Fruit fly (Drosophila melanogaster) whole organism, embryonic: Measurements from ENCODE around the gene CG6296.

Source experiments
- Abd-B ChIP-seq: fragments of 200-800 bp; sonication (Bioruptor generic); optimal IDR thresholded peaks from 2 replicates; lab custom pipeline; 2018; ENCODE audit warnings: missing biosample characterization, mild to moderate bottlenecking, missing genetic modification characterization, moderate library complexity
- Atf3 ChIP-seq: fragments of 200-800 bp; sonication (Bioruptor generic); optimal IDR thresholded peaks from 3 replicates; lab custom pipeline; 2016; ENCODE audit warnings: missing biosample characterization, missing genetic modification characterization
- B-H1 ChIP-seq: fragments of 200-800 bp; sonication (Bioruptor generic); IDR thresholded peaks from 3 replicates; pipeline ENCODE4 v1.3.6; 2022; ENCODE audit warnings: missing biosample characterization, missing genetic modification characterization
- B-H2 ChIP-seq: fragments of 200-800 bp; sonication (Bioruptor generic); optimal IDR thresholded peaks from 2 replicates; lab custom pipeline; 2018; ENCODE audit warnings: missing biosample characterization, mild to moderate bottlenecking, missing genetic modification characterization
- C15 ChIP-seq: fragments of 200-800 bp; sonication (Bioruptor generic); IDR thresholded peaks from 3 replicates; pipeline ENCODE4 v1.3.6; 2022; ENCODE audit warnings: missing biosample characterization, missing genetic modification characterization
- CG12236 ChIP-seq: fragments of 200-800 bp; sonication (Bioruptor generic); optimal IDR thresholded peaks from 2 replicates; lab custom pipeline; 2016; ENCODE audit warnings: missing biosample characterization, missing genetic modification characterization
- CG1233 ChIP-seq: fragments of 200-800 bp; sonication (Bioruptor generic); optimal IDR thresholded peaks from 4 replicates; lab custom pipeline; 2018; ENCODE audit warnings: missing biosample characterization, mild to moderate bottlenecking, missing genetic modification characterization
- CG12659 ChIP-seq: fragments of 200-800 bp; sonication (Bioruptor generic); optimal IDR thresholded peaks from 3 replicates; lab custom pipeline; 2017; ENCODE audit warnings: mild to moderate bottlenecking, missing biosample characterization, missing genetic modification reagents, missing genetic modification characterization
- CG14014 ChIP-seq: fragments of 200-800 bp; sonication (Bioruptor generic); IDR thresholded peaks from 2 replicates; pipeline ENCODE4 v1.3.6; 2022; ENCODE audit warnings: missing biosample characterization, missing genetic modification characterization
- CG14860 ChIP-seq: fragments of 200-800 bp; sonication (Bioruptor generic); IDR thresholded peaks from 3 replicates; pipeline ENCODE4 v1.3.6; 2022; ENCODE audit warnings: missing biosample characterization, missing genetic modification characterization; ENCODE audit not compliant: partially characterized antibody
- CG17186 ChIP-seq: fragments of 200-800 bp; sonication (Bioruptor generic); optimal IDR thresholded peaks from 3 replicates; lab custom pipeline; 2017; ENCODE audit warnings: missing biosample characterization, missing genetic modification reagents, missing genetic modification characterization
- CG17328 ChIP-seq: fragments of 200-800 bp; sonication (Bioruptor generic); IDR thresholded peaks from 2 replicates; pipeline ENCODE4 v1.3.6; 2022; ENCODE audit warnings: missing biosample characterization, missing genetic modification characterization
- CG17829 ChIP-seq: fragments of 200-800 bp; optimal IDR thresholded peaks from 2 replicates; lab custom pipeline; 2019; ENCODE audit warnings: missing biosample characterization, mild to moderate bottlenecking, missing genetic modification characterization, moderate library complexity
- CG2199 ChIP-seq: fragments of 200-800 bp; sonication (Bioruptor generic); IDR thresholded peaks from 3 replicates; pipeline ENCODE4 v1.3.6; 2022; ENCODE audit warnings: missing biosample characterization, missing genetic modification characterization
- CG2889 ChIP-seq: fragments of 200-800 bp; sonication (Bioruptor generic); IDR thresholded peaks from 3 replicates; pipeline ENCODE4 v1.3.6; 2022; ENCODE audit warnings: missing biosample characterization, missing genetic modification characterization
- CG4360 ChIP-seq: fragments of 200-800 bp; sonication (Bioruptor generic); IDR thresholded peaks from 2 replicates; pipeline ENCODE4 v1.3.6; 2022; ENCODE audit warnings: missing biosample characterization, missing genetic modification characterization
- CG4820 ChIP-seq: fragments of 200-800 bp; sonication (Bioruptor generic); optimal IDR thresholded peaks from 3 replicates; lab custom pipeline; 2016; ENCODE audit warnings: missing biosample characterization, missing genetic modification characterization
- CG5245 ChIP-seq: fragments of 200-800 bp; sonication (Bioruptor generic); optimal IDR thresholded peaks from 3 replicates; lab custom pipeline; 2016; ENCODE audit warnings: missing biosample characterization, missing genetic modification characterization
- CG5953 ChIP-seq: fragments of 200-800 bp; sonication (Bioruptor generic); IDR thresholded peaks from 2 replicates; pipeline ENCODE4 v1.3.6; 2022; ENCODE audit warnings: missing biosample characterization, missing genetic modification characterization
- CG8765 ChIP-seq: fragments of 200-800 bp; sonication (Bioruptor generic); IDR thresholded peaks from 2 replicates; pipeline ENCODE4 v1.3.6; 2022; ENCODE audit warnings: missing biosample characterization, missing genetic modification characterization
- CG9817 ChIP-seq: fragments of 200-800 bp; sonication (Bioruptor generic); optimal IDR thresholded peaks from 2 replicates; lab custom pipeline; 2018; ENCODE audit warnings: missing biosample characterization, mild to moderate bottlenecking, missing genetic modification characterization, moderate library complexity
- CHES-1-like ChIP-seq: fragments of 200-800 bp; sonication (Bioruptor generic); optimal IDR thresholded peaks from 2 replicates; lab custom pipeline; 2016; ENCODE audit warnings: missing biosample characterization, missing genetic modification characterization
- Dek ChIP-seq: fragments of 200-800 bp; sonication (Bioruptor generic); optimal IDR thresholded peaks from 3 replicates; lab custom pipeline; 2019; ENCODE audit warnings: missing biosample characterization, mild to moderate bottlenecking, missing genetic modification characterization, moderate library complexity
- Dref ChIP-seq: fragments of 200-800 bp; sonication (Bioruptor generic); IDR thresholded peaks from 2 replicates; pipeline ENCODE4 v1.3.6; 2022; ENCODE audit warnings: missing biosample characterization, missing genetic modification characterization
- Ets97D ChIP-seq: fragments of 200-800 bp; sonication (Bioruptor generic); optimal IDR thresholded peaks from 3 replicates; lab custom pipeline; 2016; ENCODE audit warnings: missing biosample characterization, missing genetic modification characterization
- Fer1 ChIP-seq: fragments of 200-800 bp; sonication (Bioruptor generic); optimal IDR thresholded peaks from 2 replicates; lab custom pipeline; 2017; ENCODE audit warnings: missing biosample characterization, mild to moderate bottlenecking, missing genetic modification characterization
- H2.0 ChIP-seq: fragments of 200-800 bp; sonication (Bioruptor generic); IDR thresholded peaks from 2 replicates; pipeline ENCODE4 v1.3.6; 2022; ENCODE audit warnings: missing biosample characterization, missing genetic modification characterization
- Hr51 ChIP-seq, 2 experiments: fragments of 200-800 bp; sonication (Bioruptor generic); optimal IDR thresholded peaks; 2 replicates in 1 of 2; 3 replicates in 1 of 2; lab custom pipeline; 2016 to 2018; ENCODE audit warnings: missing biosample characterization in 2 of 2, missing genetic modification characterization in 2 of 2, mild to moderate bottlenecking in 1 of 2, moderate library complexity in 1 of 2
- Hsf ChIP-seq: fragments of 200-800 bp; sonication (Bioruptor generic); optimal IDR thresholded peaks from 3 replicates; lab custom pipeline; 2016; ENCODE audit warnings: missing biosample characterization, missing genetic modification characterization
- NC2β ChIP-seq: fragments of 200-800 bp; sonication (Bioruptor generic); optimal IDR thresholded peaks from 2 replicates; lab custom pipeline; 2016; ENCODE audit warnings: missing biosample characterization, missing genetic modification characterization
- Nf-YB ChIP-seq: fragments of 200-800 bp; sonication (Bioruptor generic); optimal IDR thresholded peaks from 3 replicates; lab custom pipeline; 2019; ENCODE audit warnings: missing biosample characterization, mild to moderate bottlenecking, missing genetic modification characterization, moderate library complexity
- Opbp ChIP-seq: fragments of 200-800 bp; sonication (Bioruptor generic); IDR thresholded peaks from 3 replicates; pipeline ENCODE4 v1.3.6; 2022; ENCODE audit warnings: missing biosample characterization, missing genetic modification characterization; ENCODE audit not compliant: partially characterized antibody
- Rx ChIP-seq: fragments of 200-800 bp; sonication (Bioruptor generic); IDR thresholded peaks from 2 replicates; pipeline ENCODE4 v1.3.6; 2022; ENCODE audit warnings: missing biosample characterization, missing genetic modification characterization
- ac ChIP-seq: fragments of 200-800 bp; sonication (Bioruptor generic); optimal IDR thresholded peaks from 3 replicates; lab custom pipeline; 2017; ENCODE audit warnings: missing biosample characterization, mild to moderate bottlenecking, missing genetic modification characterization
- bcd ChIP-seq: fragments of 200-800 bp; sonication (Bioruptor generic); optimal IDR thresholded peaks from 2 replicates; lab custom pipeline; 2017; ENCODE audit warnings: missing biosample characterization, mild to moderate bottlenecking, missing genetic modification characterization
- br ChIP-seq: fragments of >200 bp; optimal IDR thresholded peaks from 2 replicates; lab custom pipeline; 2017
- chif ChIP-seq, 2 experiments: fragments of 200-800 bp; sonication (Bioruptor generic); optimal IDR thresholded peaks; 3 replicates each; lab custom pipeline; 2016; ENCODE audit warnings: missing biosample characterization in 2 of 2, missing genetic modification characterization in 2 of 2
- croc ChIP-seq: fragments of 200-800 bp; sonication (Bioruptor generic); conservative IDR thresholded peaks from 3 replicates; pipeline ENCODE4 v1.3.6; 2022; ENCODE audit warnings: missing biosample characterization, missing genetic modification characterization
- dmrt99B ChIP-seq: fragments of 200-800 bp; sonication (Bioruptor generic); optimal IDR thresholded peaks from 2 replicates; lab custom pipeline; 2018; ENCODE audit warnings: missing biosample characterization, mild to moderate bottlenecking, missing genetic modification characterization, moderate library complexity
- ind ChIP-seq: fragments of 200-800 bp; sonication (Bioruptor generic); optimal IDR thresholded peaks from 3 replicates; lab custom pipeline; 2016; ENCODE audit warnings: missing biosample characterization, missing genetic modification characterization
- jing ChIP-seq: fragments of 200-800 bp; sonication (Bioruptor generic); optimal IDR thresholded peaks from 2 replicates; lab custom pipeline; 2018; ENCODE audit warnings: missing biosample characterization, mild to moderate bottlenecking, missing genetic modification characterization
- nom ChIP-seq: fragments of 200-800 bp; sonication (Bioruptor generic); optimal IDR thresholded peaks from 2 replicates; lab custom pipeline; 2017; ENCODE audit warnings: missing biosample characterization, missing genetic modification characterization, mild to moderate bottlenecking, moderate library complexity, missing genetic modification reagents
- pzg ChIP-seq: fragments of 200-800 bp; sonication (Bioruptor generic); optimal IDR thresholded peaks from 3 replicates; lab custom pipeline; 2018; ENCODE audit warnings: missing biosample characterization, mild to moderate bottlenecking, missing genetic modification characterization, moderate library complexity
- sens-2 ChIP-seq: fragments of 200-800 bp; sonication (Bioruptor generic); IDR thresholded peaks from 2 replicates; pipeline ENCODE4 v1.3.6; 2022; ENCODE audit warnings: missing biosample characterization, missing genetic modification characterization
- sima ChIP-seq: fragments of 200-800 bp; sonication (Bioruptor generic); optimal IDR thresholded peaks from 2 replicates; lab custom pipeline; 2016; ENCODE audit warnings: missing biosample characterization, missing genetic modification characterization
- slou ChIP-seq: fragments of 200-800 bp; sonication (Bioruptor generic); optimal IDR thresholded peaks from 3 replicates; lab custom pipeline; 2016; ENCODE audit warnings: missing biosample characterization, missing genetic modification characterization
- stwl ChIP-seq: fragments of 200-800 bp; sonication (Bioruptor generic); optimal IDR thresholded peaks from 3 replicates; lab custom pipeline; 2018; ENCODE audit warnings: missing biosample characterization, mild to moderate bottlenecking, missing genetic modification characterization, moderate library complexity
- trem ChIP-seq: fragments of 200-800 bp; optimal IDR thresholded peaks from 3 replicates; lab custom pipeline; 2019; ENCODE audit warnings: missing biosample characterization, mild to moderate bottlenecking, missing genetic modification characterization, moderate library complexity
- unc-4 ChIP-seq: fragments of 200-800 bp; sonication (Bioruptor generic); IDR thresholded peaks from 2 replicates; pipeline ENCODE4 v1.3.6; 2022; ENCODE audit warnings: missing biosample characterization, missing genetic modification characterization; ENCODE audit not compliant: partially characterized antibody
- wor ChIP-seq: fragments of 200-800 bp; sonication (Bioruptor generic); IDR thresholded peaks from 2 replicates; pipeline ENCODE4 v1.3.6; 2022; ENCODE audit warnings: missing biosample characterization, missing genetic modification characterization
- yki ChIP-seq: fragments of >200 bp; optimal IDR thresholded peaks from 3 replicates; lab custom pipeline; 2018

CG6296 gene

dm6 chr3R:26968823-26969638 is 36.2 kb downstream of the CG6296 start (continued):
- no peak for TF ChIP-seq slou (GFP tag; lab: Kevin White, UChicago)
- TF ChIP-seq Hr51 (GFP tag; optimal IDR thresholded peaks at IDR 0.05; lab: Kevin White, UChicago), result peak in 1 of 2 experiments; percentile 61
- no peak for TF ChIP-seq CG17186 (GFP tag; lab: Kevin White, UChicago)
- no peak for TF ChIP-seq br
- TF ChIP-seq B-H1 (GFP tag; lab: Robert Waterston, UW), result no peak
- peak; percentile 41 for TF ChIP-seq dmrt99B
- TF ChIP-seq CG5245, result no peak
- TF ChIP-seq pzg (GFP tag; lab: Kevin White, UChicago), result no peak
- TF ChIP-seq trem (tag; lab: Kevin White, UChicago), result peak; percentile 2
- no peak for TF ChIP-seq ind (GFP tag; lab: Kevin White, UChicago)
- no peak for TF ChIP-seq CG2199 (GFP tag; lab: Robert Waterston, UW)
- TF ChIP-seq CG17328 (GFP tag; lab: Robert Waterston, UW), result 0 out of 2 replicates have a peak, but pooled peaks have one; percentile 26
- no peak for TF ChIP-seq CG9817 (tag; lab: Kevin White, UChicago)
- no peak for TF ChIP-seq CG4820 (GFP tag; lab: Kevin White, UChicago)
- no peak for TF ChIP-seq NC2β (GFP tag; lab: Kevin White, UChicago)
- TF ChIP-seq unc-4 (GFP tag; lab: Robert Waterston, UW), result no peak
- no peak for TF ChIP-seq ac (GFP tag; lab: Kevin White, UChicago)
- no peak for TF ChIP-seq croc (GFP tag; lab: Robert Waterston, UW)
- TF ChIP-seq Nf-YB (GFP tag; lab: Kevin White, UChicago), result peak; percentile 43
- peak; percentile 7 for TF ChIP-seq CG12659 (GFP tag; lab: Kevin White, UChicago)
- TF ChIP-seq yki (lab: Kevin White, UChicago), result no peak
- no peak for TF ChIP-seq Dref
- TF ChIP-seq stwl (tag; lab: Kevin White, UChicago), result no peak
- no peak for TF ChIP-seq Opbp (GFP tag; lab: Robert Waterston, UW)
- TF ChIP-seq Ets97D (GFP tag; lab: Kevin White, UChicago), result no peak
- no peak for TF ChIP-seq bcd (GFP tag; lab: Kevin White, UChicago)
- TF ChIP-seq Atf3 (GFP tag; lab: Kevin White, UChicago), result no peak
- no peak for TF ChIP-seq CG4360 (GFP tag; lab: Robert Waterston, UW)
- no peak for TF ChIP-seq nom
- TF ChIP-seq CG12236 (GFP tag; lab: Kevin White, UChicago), result no peak
- 0 out of 2 replicates have a peak, but pooled peaks have one; percentile 19 for TF ChIP-seq CG14014 (GFP tag; lab: Robert Waterston, UW)
- no peak for TF ChIP-seq B-H2 (GFP tag; lab: Kevin White, UChicago)
- TF ChIP-seq sima (GFP tag; lab: Kevin White, UChicago), result no peak
- TF ChIP-seq Abd-B (GFP tag; lab: Kevin White, UChicago), result no peak
- no peak for TF ChIP-seq CG2889 (GFP tag; lab: Robert Waterston, UW)
- TF ChIP-seq Rx, result no peak
- TF ChIP-seq CG1233 (GFP tag; lab: Kevin White, UChicago), result no peak
- no peak for TF ChIP-seq Fer1 (GFP tag; lab: Kevin White, UChicago)
- TF ChIP-seq CG8765 (GFP tag; lab: Robert Waterston, UW), result no peak
- TF ChIP-seq Dek (tag; lab: Kevin White, UChicago), result no peak
- TF ChIP-seq chif (GFP tag; optimal IDR thresholded peaks at IDR 0.05; lab: Kevin White, UChicago), result no peak
- TF ChIP-seq sens-2 (GFP tag; lab: Robert Waterston, UW), result no peak
- TF ChIP-seq C15 (GFP tag; lab: Robert Waterston, UW), result no peak
- no peak for TF ChIP-seq Hsf (GFP tag; lab: Kevin White, UChicago)
- no peak for TF ChIP-seq CG5953 (GFP tag; lab: Robert Waterston, UW)
- no peak for TF ChIP-seq jing (GFP tag; lab: Kevin White, UChicago)
- TF ChIP-seq CHES-1-like (GFP tag; lab: Kevin White, UChicago), result no peak
- TF ChIP-seq CG14860 (GFP tag; lab: Robert Waterston, UW), result no peak
- TF ChIP-seq H2.0 (GFP tag; lab: Robert Waterston, UW), result no peak
- peak; percentile 11 for TF ChIP-seq CG17829 (tag; lab: Kevin White, UChicago)
- TF ChIP-seq wor, result no peak
